Fruit fly (Drosophila melanogaster) whole organism, embryonic: ENCODE results near the gene CG15414.

Experiments
- Antp ChIP-seq: fragments of 200-800 bp; sonication (Bioruptor generic); optimal IDR thresholded peaks from 3 replicates; lab custom pipeline; 2016; ENCODE audit warnings: missing biosample characterization, missing genetic modification characterization
- CG1024 ChIP-seq: fragments of 200-800 bp; sonication (Bioruptor generic); IDR thresholded peaks from 2 replicates; pipeline ENCODE4 v1.3.6; 2022; ENCODE audit warnings: missing biosample characterization, missing genetic modification characterization
- CG11247 ChIP-seq: fragments of 200-800 bp; sonication (Bioruptor generic); IDR thresholded peaks from 2 replicates; pipeline ENCODE4 v1.3.6; 2022; ENCODE audit warnings: missing biosample characterization, missing genetic modification characterization
- CG12659 ChIP-seq: fragments of 200-800 bp; sonication (Bioruptor generic); optimal IDR thresholded peaks from 3 replicates; lab custom pipeline; 2017; ENCODE audit warnings: mild to moderate bottlenecking, missing biosample characterization, missing genetic modification reagents, missing genetic modification characterization
- CG13123 ChIP-seq: fragments of 200-800 bp; sonication (Bioruptor generic); optimal IDR thresholded peaks from 2 replicates; lab custom pipeline; 2016; ENCODE audit warnings: missing biosample characterization, missing genetic modification characterization
- CG15479 ChIP-seq: fragments of 200-800 bp; sonication (Bioruptor generic); optimal IDR thresholded peaks from 3 replicates; lab custom pipeline; 2019; ENCODE audit warnings: missing biosample characterization, mild to moderate bottlenecking, missing genetic modification characterization, moderate library complexity
- CG15514 ChIP-seq: fragments of 200-800 bp; sonication (Bioruptor generic); optimal IDR thresholded peaks from 3 replicates; lab custom pipeline; 2017; ENCODE audit warnings: missing biosample characterization, missing genetic modification characterization, mild to moderate bottlenecking, moderate library complexity, missing genetic modification reagents
- CG16815 ChIP-seq: fragments of 200-800 bp; sonication (Bioruptor generic); optimal IDR thresholded peaks from 3 replicates; lab custom pipeline; 2017; ENCODE audit warnings: missing biosample characterization, mild to moderate bottlenecking, missing genetic modification characterization
- CG18476 ChIP-seq: fragments of 200-800 bp; sonication (Bioruptor generic); optimal IDR thresholded peaks from 2 replicates; lab custom pipeline; 2016; ENCODE audit warnings: missing biosample characterization, mild to moderate bottlenecking, missing genetic modification characterization
- CG18599 ChIP-seq: fragments of 200-800 bp; sonication (Bioruptor generic); optimal IDR thresholded peaks from 3 replicates; lab custom pipeline; 2017; ENCODE audit warnings: missing biosample characterization, missing genetic modification characterization, mild to moderate bottlenecking, moderate library complexity, missing genetic modification reagents
- CG2875 ChIP-seq: fragments of 200-800 bp; sonication (Bioruptor generic); optimal IDR thresholded peaks from 2 replicates; lab custom pipeline; 2017; ENCODE audit warnings: missing biosample characterization, mild to moderate bottlenecking, missing genetic modification characterization, missing genetic modification reagents
- CG2889 ChIP-seq: fragments of 200-800 bp; sonication (Bioruptor generic); IDR thresholded peaks from 3 replicates; pipeline ENCODE4 v1.3.6; 2022; ENCODE audit warnings: missing biosample characterization, missing genetic modification characterization
- CG3163 ChIP-seq: fragments of 200-800 bp; sonication (Bioruptor generic); optimal IDR thresholded peaks from 3 replicates; lab custom pipeline; 2016; ENCODE audit warnings: missing biosample characterization, missing genetic modification characterization
- CG32767 ChIP-seq: fragments of 200-800 bp; sonication (Bioruptor generic); IDR thresholded peaks from 2 replicates; pipeline ENCODE4 v1.3.6; 2022; ENCODE audit warnings: missing biosample characterization, missing genetic modification characterization
- CG3847 ChIP-seq: fragments of 200-800 bp; sonication (Bioruptor generic); IDR thresholded peaks from 2 replicates; pipeline ENCODE4 v1.3.6; 2022; ENCODE audit warnings: missing biosample characterization, missing genetic modification characterization
- CG4282 ChIP-seq: fragments of 200-800 bp; sonication (Bioruptor generic); optimal IDR thresholded peaks from 2 replicates; lab custom pipeline; 2016; ENCODE audit warnings: missing biosample characterization, missing genetic modification characterization
- CG4360 ChIP-seq: fragments of 200-800 bp; sonication (Bioruptor generic); IDR thresholded peaks from 2 replicates; pipeline ENCODE4 v1.3.6; 2022; ENCODE audit warnings: missing biosample characterization, missing genetic modification characterization
- CG4707 ChIP-seq: fragments of 200-800 bp; sonication (Bioruptor generic); optimal IDR thresholded peaks from 2 replicates; lab custom pipeline; 2018; ENCODE audit warnings: missing biosample characterization, mild to moderate bottlenecking, missing genetic modification characterization, moderate library complexity
- CG4820 ChIP-seq: fragments of 200-800 bp; sonication (Bioruptor generic); optimal IDR thresholded peaks from 3 replicates; lab custom pipeline; 2016; ENCODE audit warnings: missing biosample characterization, missing genetic modification characterization
- CG5953 ChIP-seq: fragments of 200-800 bp; sonication (Bioruptor generic); IDR thresholded peaks from 2 replicates; pipeline ENCODE4 v1.3.6; 2022; ENCODE audit warnings: missing biosample characterization, missing genetic modification characterization
- CG6272 ChIP-seq: fragments of 200-800 bp; sonication (Bioruptor generic); IDR thresholded peaks from 2 replicates; pipeline ENCODE4 v1.3.6; 2022; ENCODE audit warnings: missing biosample characterization, missing genetic modification characterization
- CG8290 ChIP-seq, 3 experiments: fragments of 200-800 bp; sonication (Bioruptor generic); optimal IDR thresholded peaks; 2 replicates each; lab custom pipeline; 2016 to 2019; ENCODE audit warnings: missing biosample characterization in 3 of 3, missing genetic modification characterization in 3 of 3, mild to moderate bottlenecking in 2 of 3, moderate library complexity in 1 of 3
- Camta ChIP-seq: fragments of 200-800 bp; sonication (Bioruptor generic); optimal IDR thresholded peaks from 2 replicates; lab custom pipeline; 2016; ENCODE audit warnings: missing biosample characterization, missing genetic modification characterization
- HLH54F ChIP-seq: fragments of 200-800 bp; sonication (Bioruptor generic); optimal IDR thresholded peaks from 3 replicates; lab custom pipeline; 2016; ENCODE audit warnings: missing biosample characterization, missing genetic modification characterization
- Meics ChIP-seq: fragments of 200-800 bp; sonication (Bioruptor generic); optimal IDR thresholded peaks from 2 replicates; lab custom pipeline; 2017; ENCODE audit warnings: missing biosample characterization, mild to moderate bottlenecking, missing genetic modification characterization
- Nf-YA ChIP-seq: fragments of 200-800 bp; sonication (Bioruptor generic); IDR thresholded peaks from 2 replicates; pipeline ENCODE4 v1.3.6; 2022; ENCODE audit warnings: missing biosample characterization, missing genetic modification characterization
- PHDP ChIP-seq: fragments of 200-800 bp; sonication (Bioruptor generic); optimal IDR thresholded peaks from 3 replicates; lab custom pipeline; 2018; ENCODE audit warnings: missing biosample characterization, mild to moderate bottlenecking, missing genetic modification characterization, moderate library complexity
- Side ChIP-seq: fragments of 200-800 bp; sonication (Bioruptor generic); optimal IDR thresholded peaks from 2 replicates; lab custom pipeline; 2016; ENCODE audit warnings: missing biosample characterization, missing genetic modification characterization
- Six4 ChIP-seq: fragments of 200-800 bp; sonication (Bioruptor generic); optimal IDR thresholded peaks from 2 replicates; lab custom pipeline; 2016; ENCODE audit warnings: missing biosample characterization, missing genetic modification characterization
- Sox100B ChIP-seq: fragments of 200-800 bp; sonication (Bioruptor generic); optimal IDR thresholded peaks from 3 replicates; lab custom pipeline; 2018; ENCODE audit warnings: missing biosample characterization, mild to moderate bottlenecking, missing genetic modification characterization
- TFAM ChIP-seq: fragments of 200-800 bp; sonication (Bioruptor generic); optimal IDR thresholded peaks from 2 replicates; lab custom pipeline; 2017; ENCODE audit warnings: missing biosample characterization, missing genetic modification characterization, inconsistent platforms
- Trl ChIP-seq, 3 experiments: fragments of >200 bp in 2 of 3; fragments of 200-800 bp in 1 of 3; sonication (Bioruptor generic) in 1 of 3; optimal IDR thresholded peaks; 2 replicates in 1 of 3; 3 replicates in 2 of 3; lab custom pipeline; 2016 to 2017; ENCODE audit warnings: missing biosample characterization in 1 of 3, missing genetic modification characterization in 1 of 3
- Usf ChIP-seq: fragments of 200-800 bp; sonication (Bioruptor generic); optimal IDR thresholded peaks from 2 replicates; lab custom pipeline; 2017; ENCODE audit warnings: missing genotype, missing biosample characterization, missing genetic modification characterization
- Vsx1 ChIP-seq: fragments of 200-800 bp; sonication (Bioruptor generic); optimal IDR thresholded peaks from 2 replicates; lab custom pipeline; 2017; ENCODE audit warnings: missing biosample characterization, mild to moderate bottlenecking, missing genetic modification characterization, missing genetic modification reagents
- ase ChIP-seq: fragments of 200-800 bp; sonication (Bioruptor generic); IDR thresholded peaks from 3 replicates; pipeline ENCODE4 v1.3.6; 2022; ENCODE audit warnings: missing biosample characterization, missing genetic modification characterization
- ash1 ChIP-seq: fragments of 200-800 bp; sonication (Bioruptor generic); optimal IDR thresholded peaks from 2 replicates; lab custom pipeline; 2018; ENCODE audit warnings: missing biosample characterization, mild to moderate bottlenecking, missing genetic modification characterization
- chm ChIP-seq: fragments of 200-800 bp; sonication (Bioruptor generic); IDR thresholded peaks from 2 replicates; pipeline ENCODE4 v1.3.6; 2022; ENCODE audit warnings: missing biosample characterization, missing genetic modification characterization
- dmrt11E ChIP-seq: fragments of 200-800 bp; sonication (Bioruptor generic); optimal IDR thresholded peaks from 3 replicates; lab custom pipeline; 2018; ENCODE audit warnings: missing biosample characterization, mild to moderate bottlenecking, missing genetic modification characterization, moderate library complexity
- gfzf ChIP-seq: fragments of 200-800 bp; sonication (Bioruptor generic); optimal IDR thresholded peaks from 2 replicates; lab custom pipeline; 2016; ENCODE audit warnings: missing biosample characterization, mild to moderate bottlenecking, missing genetic modification characterization, moderate library complexity
- grau ChIP-seq: fragments of 200-800 bp; optimal IDR thresholded peaks from 3 replicates; lab custom pipeline; 2019; ENCODE audit warnings: missing biosample characterization, mild to moderate bottlenecking, missing genetic modification characterization, moderate library complexity
- h ChIP-seq: fragments of >200 bp; optimal IDR thresholded peaks from 2 replicates; lab custom pipeline; 2017
- knrl ChIP-seq: fragments of 200-800 bp; sonication (Bioruptor generic); IDR thresholded peaks from 3 replicates; pipeline ENCODE4 v1.3.6; 2022; ENCODE audit warnings: missing biosample characterization, missing genetic modification characterization; ENCODE audit not compliant: partially characterized antibody
- lab ChIP-seq: fragments of 200-800 bp; sonication (Bioruptor generic); optimal IDR thresholded peaks from 3 replicates; lab custom pipeline; 2017; ENCODE audit warnings: missing biosample characterization, missing genetic modification characterization, mild to moderate bottlenecking, moderate library complexity, missing genetic modification reagents
- pzg ChIP-seq: fragments of 200-800 bp; sonication (Bioruptor generic); optimal IDR thresholded peaks from 3 replicates; lab custom pipeline; 2018; ENCODE audit warnings: missing biosample characterization, mild to moderate bottlenecking, missing genetic modification characterization, moderate library complexity
- salm ChIP-seq: fragments of 200-800 bp; sonication (Bioruptor generic); optimal IDR thresholded peaks from 2 replicates; lab custom pipeline; 2018; ENCODE audit warnings: missing biosample characterization, mild to moderate bottlenecking, missing genetic modification characterization
- slbo ChIP-seq: fragments of 200-800 bp; sonication (Bioruptor generic); IDR thresholded peaks from 2 replicates; pipeline ENCODE4 v1.3.6; 2022; ENCODE audit warnings: missing biosample characterization, missing genetic modification characterization
- tin ChIP-seq: fragments of 200-800 bp; sonication (Bioruptor generic); optimal IDR thresholded peaks from 3 replicates; lab custom pipeline; 2016; ENCODE audit warnings: missing biosample characterization, missing genetic modification characterization
- tll ChIP-seq, 2 experiments: fragments of 200-800 bp in 1 of 2; fragments of >200 bp in 1 of 2; sonication (Bioruptor generic) in 1 of 2; optimal IDR thresholded peaks; 2 replicates each; lab custom pipeline; 2017 to 2019; ENCODE audit warnings: missing biosample characterization in 2 of 2, missing genetic modification characterization in 2 of 2, mild to moderate bottlenecking in 1 of 2, moderate library complexity in 1 of 2
- tna ChIP-seq: fragments of 200-800 bp; sonication (Bioruptor generic); IDR thresholded peaks from 2 replicates; pipeline ENCODE4 v1.3.6; 2022; ENCODE audit warnings: missing biosample characterization, missing genetic modification characterization; ENCODE audit not compliant: partially characterized antibody
- yki ChIP-seq: fragments of >200 bp; optimal IDR thresholded peaks from 3 replicates; lab custom pipeline; 2018

Gene CG15414

dm6 chr2L:3440322-3440721 is 50.5 kb downstream of the CG15414 start (continued):
- TF ChIP-seq CG6272 (GFP tag; lab: Robert Waterston, UW) (no peak), gfzf (GFP tag; lab: Kevin White, UChicago) (no peak), lab (peak; percentile 80), CG3847 (peak; percentile 30; the same call in 1 of the 2 replicates), Vsx1 (GFP tag; lab: Kevin White, UChicago) (no peak), Sox100B (GFP tag; lab: Kevin White, UChicago) (peak; percentile 48), PHDP (tag; lab: Kevin White, UChicago) (peak; percentile 68), knrl (no peak), CG16815 (GFP tag; lab: Kevin White, UChicago) (peak; percentile 25), CG1024 (peak; percentile 58; the same call in 1 of the 2 replicates), CG18599 (GFP tag; lab: Kevin White, UChicago) (peak; percentile 72), Six4 (GFP tag; lab: Kevin White, UChicago) (peak; percentile 64), CG5953 (GFP tag; lab: Robert Waterston, UW) (peak; percentile 64), slbo (GFP tag; lab: Robert Waterston, UW) (peak; percentile 77), CG11247 (GFP tag; lab: Robert Waterston, UW) (peak; percentile 58; the same call in 1 of the 2 replicates), CG2889 (GFP tag; lab: Robert Waterston, UW) (peak; percentile 76), CG3163 (GFP tag; lab: Kevin White, UChicago) (no peak), dmrt11E (tag; lab: Kevin White, UChicago) (no peak), Camta (GFP tag; lab: Kevin White, UChicago) (no peak), HLH54F (GFP tag; lab: Kevin White, UChicago) (no peak), Side (peak; percentile 36), tna (no peak), yki (lab: Kevin White, UChicago) (no peak), grau (peak; percentile 37), ash1 (no peak), tll (GFP tag; optimal IDR thresholded peaks at IDR 0.05; lab: Kevin White, UChicago) (no peak), h (lab: Kevin White, UChicago) (no peak), CG12659 (GFP tag; lab: Kevin White, UChicago) (peak; percentile 39), CG4707 (GFP tag; lab: Kevin White, UChicago) (no peak), CG2875 (GFP tag; lab: Kevin White, UChicago) (peak; percentile 54), CG4820 (GFP tag; lab: Kevin White, UChicago) (peak; percentile 52), Nf-YA (GFP tag; lab: Robert Waterston, UW) (peak; percentile 57), Meics (peak; percentile 62), Trl (optimal IDR thresholded peaks at IDR 0.05; lab: Kevin White, UChicago) (no peak), Trl (GFP tag; optimal IDR thresholded peaks at IDR 0.05; lab: Kevin White, UChicago) (no peak), pzg (no peak), Usf (GFP tag; lab: Kevin White, UChicago) (no peak), CG32767 (peak; percentile 67), ase (GFP tag; lab: Robert Waterston, UW) (peak; percentile 81), CG15479 (GFP tag; lab: Kevin White, UChicago) (no peak), tin (GFP tag; lab: Kevin White, UChicago) (peak; percentile 39), Antp (no peak), CG15514 (peak; percentile 48), chm (GFP tag; lab: Robert Waterston, UW) (0 out of 2 replicates have a peak, but pooled peaks have one; percentile 9), CG8290 (GFP tag; optimal IDR thresholded peaks at IDR 0.05; lab: Kevin White, UChicago) (no peak), CG8290 (tag; optimal IDR thresholded peaks at IDR 0.05; lab: Kevin White, UChicago) (peak in 1 of 2 experiments; percentile 38), CG4360 (GFP tag; lab: Robert Waterston, UW) (peak; percentile 53; the same call in 1 of the 2 replicates), salm (tag; lab: Kevin White, UChicago) (peak; percentile 25), CG18476 (GFP tag; lab: Kevin White, UChicago) (no peak), TFAM (GFP tag; lab: Kevin White, UChicago) (no peak), CG4282 (no peak), CG13123 (GFP tag; lab: Kevin White, UChicago) (no peak)
